Fruit fly (Drosophila melanogaster): ENCODE data around the gene Nlg3.

DNA sequence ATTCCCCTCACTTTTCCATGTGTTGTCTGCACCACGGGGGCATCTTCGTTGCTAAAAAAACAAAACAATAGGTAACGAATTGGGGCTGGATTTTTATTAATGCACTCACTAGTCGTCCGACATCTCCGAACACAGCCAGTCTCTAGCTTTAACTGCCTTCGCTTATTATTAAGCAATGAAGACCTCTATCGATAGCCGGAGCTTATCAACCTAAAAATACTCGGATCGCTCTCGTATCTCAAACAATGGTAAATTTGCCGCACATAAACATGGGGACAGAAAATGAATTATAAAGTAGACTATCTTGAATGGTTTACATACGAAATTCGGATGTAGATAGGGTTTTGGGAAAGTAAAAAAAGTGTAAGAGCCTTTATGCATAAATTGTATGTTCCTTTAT is 100.8 kb downstream of the Nlg3 start, which contains the start of gene alpha-Est4:
- TF ChIP-seq pan (optimal IDR thresholded peaks at IDR 0.05) (no peak), Vsx2 (GFP tag; optimal IDR thresholded peaks at IDR 0.05; ENCODE audit: partially characterized antibody) (no peak), Sp1 (GFP tag; optimal IDR thresholded peaks at IDR 0.05) (no peak), sv (GFP tag; optimal IDR thresholded peaks at IDR 0.05) (no peak), dsf (GFP tag; optimal IDR thresholded peaks at IDR 0.05; ENCODE audit: borderline replicate concordance) (no peak), GATAd (GFP tag; optimal IDR thresholded peaks at IDR 0.05) (no peak), N (GFP tag; optimal IDR thresholded peaks at IDR 0.05) (no peak), OdsH (GFP tag; optimal IDR thresholded peaks at IDR 0.05) (no peak)

Data from whole organism, wandering third instar larva.